Fruit fly (Drosophila melanogaster) ovary, adult (tissue): ENCODE data around the gene U2af38.

Source experiments
- CG17801 ChIP-seq: fragments of 200-800 bp; optimal IDR thresholded peaks from 2 replicates; lab custom pipeline; 2019; ENCODE audit warnings: missing biosample characterization, mild to moderate bottlenecking, missing genetic modification characterization, moderate library complexity; ENCODE audit not compliant: partially characterized antibody

The U2af38 gene

dm6 chr2L:278134-278533, 16.3 kb downstream of the U2af38 start, which contains the start of gene CG17078:
Gene CG17078, minus strand, starts transcription at chr2L:278234.
- no peak for TF ChIP-seq CG17801

- no peak for TF ChIP-seq CG17801
Observed at dm6 chr2L:277122-277671, 17.3 kb downstream of the U2af38 start, which contains the start of gene smo. Gene smo, plus strand, starts transcription at chr2L:277582.

- peak; percentile 32 for TF ChIP-seq CG17801
Observed at dm6 chr2L:273603-274002, 20.9 kb downstream of the U2af38 start, which contains the start of the genes mbm and CG11555. Gene mbm, minus strand, starts transcription at chr2L:273715. Gene CG11555, plus strand, starts transcription at chr2L:273836.

dm6 chr2L:271553-271952, 22.9 kb downstream of the U2af38 start, which contains the start of gene Dus1:
Gene Dus1, minus strand, starts transcription at chr2L:271744.
- peak; percentile 55 for TF ChIP-seq CG17801

dm6 chr2L:268788-269187, 25.7 kb downstream of the U2af38 start, which contains the start of gene CG3345:
Gene CG3345, plus strand, starts transcription at chr2L:269088.
- no peak for TF ChIP-seq CG17801

- no peak for TF ChIP-seq CG17801
Observed at dm6 chr2L:267441-268089, 26.9 kb downstream of the U2af38 start, which contains the start of gene CG17075. Gene CG17075, minus strand, starts transcription at chr2L:267505.

- no peak for TF ChIP-seq CG17801
Observed at dm6 chr2L:252174-252573, 42.3 kb downstream of the U2af38 start, which contains the start of gene Rpp30. Gene Rpp30, minus strand, starts transcription at chr2L:252373.

dm6 chr2L:250507-251215, 43.8 kb downstream of the U2af38 start, which contains the start of gene kis:
Gene kis, minus strand, starts transcription at chr2L:250823.
- peak; percentile 75 for TF ChIP-seq CG17801

- no peak for TF ChIP-seq CG17801
Observed at dm6 chr2L:249048-249825, 45.2 kb downstream of the U2af38 start.

- TF ChIP-seq CG17801, result no peak
Observed at dm6 chr2L:248592-248991, 45.9 kb downstream of the U2af38 start.

dm6 chr2L:247845-248473, 46.5 kb downstream of the U2af38 start:
- TF ChIP-seq CG17801, result no peak

dm6 chr2L:247432-247831, 47.0 kb downstream of the U2af38 start:
- TF ChIP-seq CG17801, result no peak

- TF ChIP-seq CG17801, result peak; percentile 79
Observed at dm6 chr2L:246656-247340, 47.7 kb downstream of the U2af38 start.

- no peak for TF ChIP-seq CG17801
Observed at dm6 chr2L:244559-244958, 49.9 kb downstream of the U2af38 start.

- no peak for TF ChIP-seq CG17801
Observed at dm6 chr2L:243819-244218, 50.7 kb downstream of the U2af38 start.
